Worm (Caenorhabditis elegans) whole organism, mixed stage, embryonic: ENCODE measurements around the gene deg-3.

Source experiments
- drap-1 ChIP-seq: fragments of 200-800 bp; sonication (Bioruptor generic); optimal IDR thresholded peaks from 3 replicates; lab custom pipeline; 2018; ENCODE audit warnings: mild to moderate bottlenecking, missing genetic modification characterization, missing compliant biosample characterization
- sptf-1 ChIP-seq: sonication (generic microtip); optimal IDR thresholded peaks from 2 replicates; lab custom pipeline; 2017; ENCODE audit warnings: mild to moderate bottlenecking, missing genetic modification characterization, moderate library complexity, missing compliant biosample characterization

DNA sequence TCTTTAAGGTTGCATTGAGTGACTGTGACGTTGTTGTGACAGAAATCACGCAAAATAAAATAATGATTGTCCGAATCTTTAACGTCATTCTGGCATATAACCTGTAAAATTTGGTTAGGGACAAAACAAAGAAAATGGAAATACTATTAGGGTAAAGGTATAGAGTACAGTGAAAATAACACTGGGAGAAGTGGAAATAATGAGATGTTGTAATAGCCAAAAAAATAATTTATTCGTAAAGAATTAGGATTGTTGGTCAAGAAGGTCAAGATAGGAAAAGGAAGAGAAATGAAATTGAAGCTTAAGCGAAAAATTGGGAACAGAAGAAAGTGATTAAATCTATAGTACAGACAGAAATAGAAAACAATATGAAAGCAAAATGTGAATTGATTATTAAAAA lies at the start of gene deg-3:
- TF ChIP-seq sptf-1 (tag; lab: Kevin White, UChicago) (no peak), drap-1 (GFP tag; lab: Kevin White, UChicago) (no peak)
